Worm (Caenorhabditis elegans): Measurements from ENCODE around the gene clec-148.

Gene clec-148

DNA sequence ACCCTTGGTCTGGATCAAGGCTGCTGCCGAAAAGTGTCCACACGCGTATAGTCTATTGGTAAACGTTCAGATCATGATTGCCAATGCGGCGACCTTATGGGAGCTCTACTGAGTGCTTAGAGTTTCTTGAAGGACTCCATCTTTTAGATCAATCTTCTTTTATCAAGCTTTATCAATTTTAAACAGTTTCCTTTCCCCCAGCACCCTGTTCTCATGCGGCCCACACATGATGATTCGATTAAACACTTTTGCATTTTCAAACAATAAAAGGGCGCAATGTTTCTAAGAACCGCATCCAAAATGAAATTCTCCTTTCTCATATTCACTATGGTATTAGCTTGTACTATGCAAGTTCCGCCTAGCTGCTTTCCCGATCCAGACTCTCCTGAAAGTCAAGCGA is 10.2 kb downstream of the clec-148 start, which contains the start of gene F40G9.7:
F40G9.7 (plus strand) TSS at position 301 of the 400 bp plus-strand sequence.
- TF ChIP-seq mls-2 (tag; optimal IDR thresholded peaks at IDR 0.05): no peak
- no peak for TF ChIP-seq nhr-28 (tag; optimal IDR thresholded peaks at IDR 0.05)
- no peak for TF ChIP-seq ztf-11 (tag; optimal IDR thresholded peaks at IDR 0.05)
- no peak for TF ChIP-seq nhr-237 (tag; optimal IDR thresholded peaks at IDR 0.05)
- no peak for TF ChIP-seq lin-32 (GFP tag; optimal IDR thresholded peaks at IDR 0.05)
- TF ChIP-seq elt-3 (tag; optimal IDR thresholded peaks at IDR 0.05): no peak
- no peak for TF ChIP-seq ceh-39 (tag; optimal IDR thresholded peaks at IDR 0.05)
- TF ChIP-seq snpc-4 (tag; optimal IDR thresholded peaks at IDR 0.05): no peak
- no peak for TF ChIP-seq blmp-1 (tag; optimal IDR thresholded peaks at IDR 0.05)
- no peak for TF ChIP-seq ceh-43 (GFP tag; optimal IDR thresholded peaks at IDR 0.05)
- no peak for TF ChIP-seq ham-2 (GFP tag; optimal IDR thresholded peaks at IDR 0.05)
- TF ChIP-seq unc-39 (tag; optimal IDR thresholded peaks at IDR 0.05): no peak
- TF ChIP-seq mab-5 (tag; optimal IDR thresholded peaks at IDR 0.05): no peak
- no peak for TF ChIP-seq ceh-83 (GFP tag; optimal IDR thresholded peaks at IDR 0.05)
- no peak for TF ChIP-seq lin-13 (tag; optimal IDR thresholded peaks at IDR 0.05)
- TF ChIP-seq elt-1 (tag; optimal IDR thresholded peaks at IDR 0.05; ENCODE audit: borderline replicate concordance, insufficient read depth): no peak

DNA sequence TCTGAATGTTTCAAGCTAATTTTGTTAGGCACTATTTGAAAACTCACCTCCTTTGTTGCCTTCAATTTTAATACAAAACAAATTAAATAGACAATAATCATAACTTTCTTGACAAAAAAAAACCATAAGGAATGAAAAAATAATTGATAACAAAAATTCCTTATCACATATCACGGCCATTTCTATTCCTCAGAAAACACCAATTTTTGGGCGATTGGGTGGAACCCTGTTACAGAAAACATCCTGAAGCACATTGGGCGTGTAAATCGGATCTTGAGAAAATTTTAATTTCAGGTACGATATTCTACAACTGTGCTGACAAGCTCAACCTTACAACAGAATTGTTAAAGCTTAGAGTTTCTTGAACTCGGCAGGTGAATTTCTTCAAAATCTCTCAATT is 10.9 kb downstream of the clec-148 start, which contains the start of gene F40G9.8:
F40G9.8 (minus strand) TSS at position 101 of the 400 bp plus-strand sequence.
- TF ChIP-seq snpc-4 (tag; optimal IDR thresholded peaks at IDR 0.05): no peak
- no peak for TF ChIP-seq bed-3 (GFP tag; optimal IDR thresholded peaks at IDR 0.05)

DNA sequence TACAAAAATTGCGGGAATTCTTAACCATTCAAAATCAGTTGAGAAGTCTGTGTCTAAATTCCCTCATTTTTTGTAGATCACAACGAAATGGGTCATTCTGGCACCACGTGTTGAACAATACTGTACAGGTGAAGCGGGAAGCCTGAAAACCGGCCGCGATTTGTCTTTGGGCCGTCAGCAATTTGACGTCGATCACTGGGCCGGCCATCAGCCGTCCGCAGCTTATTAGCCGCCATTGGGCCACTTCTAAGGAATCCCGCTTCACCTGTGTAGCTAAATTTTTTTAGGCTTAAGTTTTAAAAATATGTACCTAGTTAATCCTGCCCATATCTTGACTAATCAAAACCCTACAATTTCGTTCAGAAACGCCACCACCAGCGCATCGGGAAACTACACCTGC is 16.0 kb downstream of the clec-148 start:
- TF ChIP-seq flh-1 (GFP tag; optimal IDR thresholded peaks at IDR 0.05): no peak
- peak; percentile 4 for TF ChIP-seq ham-2 (GFP tag; optimal IDR thresholded peaks at IDR 0.05)

DNA sequence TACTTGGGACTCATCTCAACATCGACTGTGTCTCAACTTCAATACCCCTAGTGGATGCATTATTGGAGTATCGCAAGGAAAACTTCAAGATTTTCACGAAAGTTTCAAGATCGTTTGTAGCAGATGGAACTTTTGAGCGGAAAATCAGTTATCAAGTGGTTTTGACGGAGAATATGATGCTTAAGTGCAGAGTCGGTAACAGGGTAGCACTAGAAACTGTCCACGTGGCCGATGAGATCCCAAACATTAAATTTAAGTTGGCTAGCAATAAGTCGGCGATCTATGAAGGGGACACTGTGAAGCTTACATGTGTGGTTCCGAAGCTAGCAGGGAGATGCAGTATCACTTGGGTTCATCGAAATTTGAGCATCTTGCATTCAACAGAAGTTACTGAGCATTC is 16.5 kb downstream of the clec-148 start:
- no peak for TF ChIP-seq M03D4.4 (tag; optimal IDR thresholded peaks at IDR 0.05)
- TF ChIP-seq unc-39 (tag; optimal IDR thresholded peaks at IDR 0.05): no peak
- no peak for TF ChIP-seq elt-3 (tag; optimal IDR thresholded peaks at IDR 0.05)
- no peak for TF ChIP-seq ceh-83 (GFP tag; optimal IDR thresholded peaks at IDR 0.05)
- TF ChIP-seq tbx-8 (GFP tag; optimal IDR thresholded peaks at IDR 0.05): no peak

DNA sequence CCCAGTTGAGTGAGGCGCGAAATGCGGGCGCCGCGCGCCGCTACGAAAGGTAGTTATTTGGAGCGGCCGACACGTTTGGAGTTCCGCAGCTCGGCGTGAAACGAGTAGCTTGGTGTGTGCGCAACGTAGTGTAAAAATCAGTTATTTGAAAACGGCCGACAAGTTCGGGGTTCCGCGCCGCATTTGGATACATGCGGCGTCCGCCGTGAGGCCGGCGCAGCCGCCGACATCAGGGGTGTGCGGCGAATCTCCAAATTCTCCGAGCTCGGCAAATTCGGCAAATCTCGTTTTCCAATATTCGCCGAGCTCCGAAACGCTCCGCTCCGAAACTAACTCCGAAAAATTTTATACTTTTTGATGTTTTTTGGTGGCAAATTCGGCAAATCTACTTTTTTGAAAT is 17.7 kb downstream of the clec-148 start:
- TF ChIP-seq mep-1 (tag; optimal IDR thresholded peaks at IDR 0.05): no peak
- TF ChIP-seq nhr-76 (tag; optimal IDR thresholded peaks at IDR 0.05): no peak
- no peak for TF ChIP-seq unc-39 (tag; optimal IDR thresholded peaks at IDR 0.05)
- TF ChIP-seq bed-3 (GFP tag; optimal IDR thresholded peaks at IDR 0.05): no peak
- no peak for TF ChIP-seq ceh-83 (GFP tag; optimal IDR thresholded peaks at IDR 0.05)
- TF ChIP-seq ztf-11 (tag; optimal IDR thresholded peaks at IDR 0.05): no peak
- TF ChIP-seq tbx-8 (GFP tag; optimal IDR thresholded peaks at IDR 0.05): no peak
- TF ChIP-seq ham-2 (GFP tag; optimal IDR thresholded peaks at IDR 0.05): no peak
- no peak for TF ChIP-seq flh-1 (GFP tag; optimal IDR thresholded peaks at IDR 0.05)
- no peak for TF ChIP-seq sem-2 (GFP tag; optimal IDR thresholded peaks at IDR 0.05)
- no peak for TF ChIP-seq unc-120 (tag; optimal IDR thresholded peaks at IDR 0.05; ENCODE audit: poor library complexity, severe bottlenecking)

DNA sequence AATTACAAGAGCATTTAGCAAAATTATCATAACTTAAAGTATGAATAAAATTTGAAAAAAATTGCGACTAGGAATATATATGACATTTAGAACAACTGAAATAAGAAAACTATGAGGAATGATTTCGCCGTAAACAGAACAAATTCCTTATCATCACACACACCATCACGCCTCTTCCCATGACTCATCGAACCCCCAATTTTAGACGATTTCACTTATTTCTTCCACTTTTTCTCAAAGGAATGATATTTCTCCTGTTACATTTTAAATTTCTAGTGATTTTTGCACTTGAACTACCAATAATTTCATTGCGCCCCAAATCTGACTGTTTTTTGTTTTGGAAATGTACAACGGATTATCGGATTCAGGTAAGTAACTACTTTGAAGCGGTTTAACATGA is 19.0 kb downstream of the clec-148 start, which contains the start of the genes zig-13 and ver-1:
zig-13 (minus strand) TSS at position 101 of the 400 bp plus-strand sequence.
ver-1 (plus strand) TSS at position 180 of the 400 bp plus-strand sequence.
- no peak for TF ChIP-seq ceh-83 (GFP tag; optimal IDR thresholded peaks at IDR 0.05)
- no peak for TF ChIP-seq lin-13 (tag; optimal IDR thresholded peaks at IDR 0.05)
- no peak for TF ChIP-seq flh-1 (GFP tag; optimal IDR thresholded peaks at IDR 0.05)
- TF ChIP-seq nhr-12 (tag; optimal IDR thresholded peaks at IDR 0.05): no peak
- TF ChIP-seq blmp-1 (tag; optimal IDR thresholded peaks at IDR 0.05): no peak
- no peak for TF ChIP-seq nhr-28 (tag; optimal IDR thresholded peaks at IDR 0.05)
- TF ChIP-seq ztf-11 (tag; optimal IDR thresholded peaks at IDR 0.05): no peak
- TF ChIP-seq ceh-39 (tag; optimal IDR thresholded peaks at IDR 0.05): no peak

DNA sequence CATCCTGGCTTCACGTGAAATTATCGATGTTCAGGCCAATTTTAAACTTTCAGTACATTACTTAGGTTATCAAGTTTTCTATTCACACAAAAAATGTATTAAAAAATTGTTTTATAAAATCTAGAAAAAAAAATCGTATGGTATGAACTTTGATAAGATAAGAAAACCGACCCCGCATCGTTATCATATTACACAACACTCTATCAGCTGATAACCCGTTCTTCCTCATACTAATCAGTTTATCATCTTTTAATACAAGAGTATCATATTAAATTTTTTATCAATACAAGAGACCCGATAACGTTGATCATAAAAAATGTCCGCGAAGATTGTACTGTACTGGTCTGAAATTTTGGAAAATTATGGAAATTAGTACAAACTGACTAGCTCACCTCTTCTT is 21.5 kb downstream of the clec-148 start:
- TF ChIP-seq lin-13 (tag; optimal IDR thresholded peaks at IDR 0.05) (no peak), elt-3 (tag; optimal IDR thresholded peaks at IDR 0.05) (peak; percentile 70)

DNA sequence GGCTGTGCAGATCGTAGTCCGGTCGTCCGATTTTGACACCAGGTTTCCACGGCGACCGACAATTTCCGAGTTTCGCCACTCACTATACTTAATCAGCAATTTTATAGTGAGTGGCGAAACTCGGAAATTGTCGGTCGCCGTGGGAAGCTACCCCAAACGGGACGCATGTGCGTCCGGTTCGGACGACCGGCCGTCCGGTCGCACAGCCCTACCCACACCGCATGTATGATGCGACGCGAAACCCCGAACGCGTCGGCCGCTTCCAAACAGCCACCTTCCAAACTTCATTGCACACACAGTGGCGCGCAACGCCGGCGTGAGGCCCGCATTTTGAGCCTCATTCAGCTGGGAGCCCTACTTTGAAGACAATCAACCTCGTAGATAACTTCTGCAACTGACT is 24.5 kb downstream of the clec-148 start:
- TF ChIP-seq elt-3 (tag; optimal IDR thresholded peaks at IDR 0.05): no peak
- no peak for TF ChIP-seq lin-32 (GFP tag; optimal IDR thresholded peaks at IDR 0.05)
- TF ChIP-seq ceh-39 (tag; optimal IDR thresholded peaks at IDR 0.05): no peak
- no peak for TF ChIP-seq ceh-83 (GFP tag; optimal IDR thresholded peaks at IDR 0.05)
- no peak for TF ChIP-seq unc-62 (GFP tag; optimal IDR thresholded peaks at IDR 0.05)
- TF ChIP-seq unc-120 (tag; optimal IDR thresholded peaks at IDR 0.05; ENCODE audit: poor library complexity, severe bottlenecking): no peak
- TF ChIP-seq nhr-76 (tag; optimal IDR thresholded peaks at IDR 0.05): no peak
- TF ChIP-seq ceh-43 (GFP tag; optimal IDR thresholded peaks at IDR 0.05): no peak
- no peak for TF ChIP-seq flh-1 (GFP tag; optimal IDR thresholded peaks at IDR 0.05)
- no peak for TF ChIP-seq M03D4.4 (tag; optimal IDR thresholded peaks at IDR 0.05)
- no peak for TF ChIP-seq drap-1 (GFP tag; optimal IDR thresholded peaks at IDR 0.05)
- no peak for TF ChIP-seq ztf-11 (tag; optimal IDR thresholded peaks at IDR 0.05)
- TF ChIP-seq nhr-237 (tag; optimal IDR thresholded peaks at IDR 0.05): no peak
- no peak for TF ChIP-seq bed-3 (GFP tag; optimal IDR thresholded peaks at IDR 0.05)
- TF ChIP-seq elt-1 (tag; optimal IDR thresholded peaks at IDR 0.05; ENCODE audit: borderline replicate concordance, insufficient read depth): no peak
- TF ChIP-seq nhr-2 (tag; optimal IDR thresholded peaks at IDR 0.05): no peak

Measured in whole organism, mixed stage, embryonic.